Fruit fly (Drosophila melanogaster): Measurements from ENCODE around the gene SAK.

Gene SAK

dm6 chr3L:21515823-21516715 is at the start of gene SAK, which contains the start of gene Cdk12 (continued):
- TF ChIP-seq CG34376 (GFP tag; optimal IDR thresholded peaks at IDR 0.05) (peak; percentile 57), Fer2 (tag; optimal IDR thresholded peaks at IDR 0.05) (peak; percentile 73), CG6254 (GFP tag; optimal IDR thresholded peaks at IDR 0.05) (peak; percentile 76), vnd (GFP tag; IDR thresholded peaks at IDR 0.05; ENCODE audit: partially characterized antibody) (0 out of 3 replicates have a peak, but pooled peaks have one; percentile 39), pb (GFP tag; optimal IDR thresholded peaks at IDR 0.05) (peak; percentile 16), Lim3 (GFP tag; IDR thresholded peaks at IDR 0.05) (no peak), sim (GFP tag; IDR thresholded peaks at IDR 0.05) (no peak), ash1 (GFP tag; optimal IDR thresholded peaks at IDR 0.05) (no peak), E2f2 (GFP tag; IDR thresholded peaks at IDR 0.05) (peak; percentile 83), CG6683 (GFP tag; optimal IDR thresholded peaks at IDR 0.05) (peak; percentile 34), oc (tag; optimal IDR thresholded peaks at IDR 0.05) (peak; percentile 71), CG3847 (GFP tag; IDR thresholded peaks at IDR 0.05) (peak; percentile 86), PHDP (tag; optimal IDR thresholded peaks at IDR 0.05) (peak; percentile 85), CG5180 (GFP tag; optimal IDR thresholded peaks at IDR 0.05) (no peak), HLH3B (GFP tag; IDR thresholded peaks at IDR 0.05) (peak; percentile 66), CG11398 (GFP tag; optimal IDR thresholded peaks at IDR 0.05) (no peak), Mes4 (GFP tag; optimal IDR thresholded peaks at IDR 0.05) (peak; percentile 29), Atf3 (GFP tag; optimal IDR thresholded peaks at IDR 0.05) (no peak), yki (optimal IDR thresholded peaks at IDR 0.05) (no peak), C15 (GFP tag; IDR thresholded peaks at IDR 0.05) (0 out of 3 replicates have a peak, but pooled peaks have one; percentile 56), Drgx (GFP tag; IDR thresholded peaks at IDR 0.05) (peak; percentile 55), run (tag; optimal IDR thresholded peaks at IDR 0.05) (peak; percentile 40), Atf-2 (GFP tag; optimal IDR thresholded peaks at IDR 0.05) (peak; percentile 24), CG1602 (GFP tag; optimal IDR thresholded peaks at IDR 0.05) (peak; percentile 88), CG5245 (GFP tag; optimal IDR thresholded peaks at IDR 0.05) (peak; percentile 54), Optix (GFP tag; IDR thresholded peaks at IDR 0.05) (peak; percentile 65; the same call in 2 of the 3 replicates), CG17612 (GFP tag; IDR thresholded peaks at IDR 0.05) (peak; percentile 81), CG4404 (GFP tag; IDR thresholded peaks at IDR 0.05) (peak; percentile 75), CoRest (tag; optimal IDR thresholded peaks at IDR 0.05) (peak; percentile 91), Usf (GFP tag; optimal IDR thresholded peaks at IDR 0.05) (peak; percentile 78), ara (GFP tag; IDR thresholded peaks at IDR 0.05) (peak; percentile 74), gem (tag; optimal IDR thresholded peaks at IDR 0.05) (peak; percentile 93), CG11504 (tag; optimal IDR thresholded peaks at IDR 0.05) (peak; percentile 88), Dref (GFP tag; IDR thresholded peaks at IDR 0.05) (peak; percentile 50), CG8478 (optimal IDR thresholded peaks at IDR 0.05) (no peak), Abd-B (GFP tag; optimal IDR thresholded peaks at IDR 0.05) (peak; percentile 91), CG13123 (GFP tag; optimal IDR thresholded peaks at IDR 0.05) (peak; percentile 32), pnt (GFP tag; optimal IDR thresholded peaks at IDR 0.05) (peak; percentile 71), tio (GFP tag; optimal IDR thresholded peaks at IDR 0.05) (peak; percentile 88), CG1024 (GFP tag; IDR thresholded peaks at IDR 0.05) (peak; percentile 77), Vsx1 (GFP tag; optimal IDR thresholded peaks at IDR 0.05) (peak; percentile 82), CG15514 (GFP tag; optimal IDR thresholded peaks at IDR 0.05) (peak; percentile 84), CG17385 (GFP tag; optimal IDR thresholded peaks at IDR 0.05) (peak; percentile 80), CG3838 (GFP tag; optimal IDR thresholded peaks at IDR 0.05) (peak; percentile 47), CG17802 (tag; optimal IDR thresholded peaks at IDR 0.05) (peak; percentile 88), CG30020 (tag; optimal IDR thresholded peaks at IDR 0.05) (peak; percentile 89), Ssrp (tag; optimal IDR thresholded peaks at IDR 0.05) (peak; percentile 86), gt (GFP tag; IDR thresholded peaks at IDR 0.05) (peak; percentile 44), CG16815 (GFP tag; optimal IDR thresholded peaks at IDR 0.05) (peak; percentile 87)

All from whole organism, embryonic.